Fruit fly (Drosophila melanogaster): ENCODE results near the gene CenG1A.

The CenG1A gene

DNA sequence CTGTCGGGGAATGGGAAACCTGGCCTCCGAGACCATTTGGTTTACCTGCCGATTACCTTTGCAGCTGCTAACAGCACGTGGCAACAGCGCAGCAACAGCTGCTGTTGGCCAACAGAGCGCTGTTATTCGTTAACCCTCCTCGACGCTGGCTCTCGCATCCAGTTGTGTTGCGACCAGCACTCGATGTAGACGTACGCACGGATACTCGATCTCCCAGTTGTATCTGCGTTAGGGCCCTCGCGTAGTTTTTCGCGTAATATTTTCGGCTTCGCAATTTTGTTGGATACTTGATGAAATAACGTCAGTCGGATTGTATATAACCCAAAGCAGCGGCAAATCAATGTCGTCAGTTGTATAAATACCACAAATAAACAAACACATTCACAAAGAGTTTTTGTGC is 43.4 kb downstream of the CenG1A start (continued):
- peak; percentile 56 for TF ChIP-seq CG12071 (GFP tag; optimal IDR thresholded peaks at IDR 0.05)
- TF ChIP-seq ftz-f1 (GFP tag; optimal IDR thresholded peaks at IDR 0.05), result peak; percentile 23
- TF ChIP-seq dimm (GFP tag; IDR thresholded peaks at IDR 0.05), result no peak
- TF ChIP-seq CG34224 (GFP tag; IDR thresholded peaks at IDR 0.05; ENCODE audit: partially characterized antibody), result peak; percentile 19; the same call in 1 of the 3 replicates
- TF ChIP-seq ato (GFP tag; IDR thresholded peaks at IDR 0.05; ENCODE audit: partially characterized antibody), result peak; percentile 75
- TF ChIP-seq pita (GFP tag; optimal IDR thresholded peaks at IDR 0.05), result no peak
- no peak for TF ChIP-seq CG17186 (GFP tag; optimal IDR thresholded peaks at IDR 0.05)
- TF ChIP-seq Ada2b (GFP tag; IDR thresholded peaks at IDR 0.05), result 0 out of 2 replicates have a peak, but pooled peaks have one; percentile 13
- TF ChIP-seq CG15269 (tag; optimal IDR thresholded peaks at IDR 0.05), result peak; percentile 21
- no peak for TF ChIP-seq CG9797 (GFP tag; optimal IDR thresholded peaks at IDR 0.05)
- peak; percentile 34 for TF ChIP-seq Dad (GFP tag; optimal IDR thresholded peaks at IDR 0.05)
- peak; percentile 3 for TF ChIP-seq kni (GFP tag; optimal IDR thresholded peaks at IDR 0.05)
- peak; percentile 50; the same call in 1 of the 2 replicates for TF ChIP-seq CG14441 (GFP tag; IDR thresholded peaks at IDR 0.05)
- peak; percentile 3 for TF ChIP-seq CG13424 (tag; optimal IDR thresholded peaks at IDR 0.05)
- TF ChIP-seq dpn (GFP tag; optimal IDR thresholded peaks at IDR 0.05), result peak in 1 of 2 experiments; percentile 10
- 0 out of 2 replicates have a peak, but pooled peaks have one; percentile 27 for TF ChIP-seq CG4360 (GFP tag; IDR thresholded peaks at IDR 0.05)
- 0 out of 2 replicates have a peak, but pooled peaks have one; percentile 18 for TF ChIP-seq CG32532 (GFP tag; IDR thresholded peaks at IDR 0.05)
- 0 out of 2 replicates have a peak, but pooled peaks have one; percentile 45 for TF ChIP-seq gsb (GFP tag; IDR thresholded peaks at IDR 0.05)
- no peak for TF ChIP-seq CG32767 (GFP tag; IDR thresholded peaks at IDR 0.05)
- peak; percentile 33 for TF ChIP-seq CG34376 (GFP tag; optimal IDR thresholded peaks at IDR 0.05)
- TF ChIP-seq Nf-YA (GFP tag; IDR thresholded peaks at IDR 0.05), result peak; percentile 38; the same call in 1 of the 2 replicates
- peak; percentile 25 for TF ChIP-seq CG13894 (tag; optimal IDR thresholded peaks at IDR 0.05)
- TF ChIP-seq CG15479 (GFP tag; optimal IDR thresholded peaks at IDR 0.05), result peak; percentile 3
- peak; percentile 27 for TF ChIP-seq CG2712 (tag; optimal IDR thresholded peaks at IDR 0.05)
- peak; percentile 52 for TF ChIP-seq CG4854 (GFP tag; optimal IDR thresholded peaks at IDR 0.05)
- TF ChIP-seq ci (GFP tag; IDR thresholded peaks at IDR 0.05), result peak; percentile 85
- TF ChIP-seq nerfin-1 (tag; optimal IDR thresholded peaks at IDR 0.05), result peak; percentile 18
- TF ChIP-seq so (GFP tag; IDR thresholded peaks at IDR 0.05), result peak; percentile 48; the same call in 1 of the 3 replicates
- no peak for TF ChIP-seq pan (optimal IDR thresholded peaks at IDR 0.05)
- peak in 1 of 2 experiments; percentile 51 for TF ChIP-seq pan (GFP tag; optimal IDR thresholded peaks at IDR 0.05 in 1 of 2, IDR thresholded peaks at IDR 0.05 in 1 of 2)
- TF ChIP-seq Jarid2 (GFP tag; optimal IDR thresholded peaks at IDR 0.05), result peak; percentile 99
- TF ChIP-seq CG8765 (GFP tag; IDR thresholded peaks at IDR 0.05), result no peak; the same call in 1 of the 2 replicates
- TF ChIP-seq ATbp (GFP tag; optimal IDR thresholded peaks at IDR 0.05), result no peak
- peak in 1 of 2 experiments; percentile 23 for TF ChIP-seq Trl (optimal IDR thresholded peaks at IDR 0.05)
- TF ChIP-seq Trl (GFP tag; optimal IDR thresholded peaks at IDR 0.05), result peak; percentile 34
- peak; percentile 22; the same call in 1 of the 2 replicates for TF ChIP-seq sens-2 (GFP tag; IDR thresholded peaks at IDR 0.05)
- TF ChIP-seq seq (GFP tag; IDR thresholded peaks at IDR 0.05), result peak; percentile 68; the same call in 1 of the 2 replicates
- peak; percentile 15 for TF ChIP-seq CG17829 (tag; optimal IDR thresholded peaks at IDR 0.05)
- peak; percentile 45; the same call in 1 of the 2 replicates for TF ChIP-seq CG13287 (GFP tag; IDR thresholded peaks at IDR 0.05; ENCODE audit: partially characterized antibody)
- TF ChIP-seq ranshi (GFP tag; IDR thresholded peaks at IDR 0.05), result no peak; the same call in 1 of the 2 replicates
- TF ChIP-seq stwl (tag; optimal IDR thresholded peaks at IDR 0.05), result peak; percentile 4
- TF ChIP-seq psq (GFP tag; optimal IDR thresholded peaks at IDR 0.05), result no peak
- no peak; the same call in 2 of the 3 replicates for TF ChIP-seq sr (GFP tag; IDR thresholded peaks at IDR 0.05)
- TF ChIP-seq tna (GFP tag; IDR thresholded peaks at IDR 0.05; ENCODE audit: partially characterized antibody), result peak; percentile 55; the same call in 1 of the 2 replicates
- peak; percentile 50 for TF ChIP-seq CG4707 (GFP tag; optimal IDR thresholded peaks at IDR 0.05)
- TF ChIP-seq HHEX (GFP tag; optimal IDR thresholded peaks at IDR 0.05), result peak; percentile 60
- peak; percentile 40; the same call in 1 of the 2 replicates for TF ChIP-seq CG17328 (GFP tag; IDR thresholded peaks at IDR 0.05)
- TF ChIP-seq jigr1 (GFP tag; IDR thresholded peaks at IDR 0.05), result no peak
- peak; percentile 88 for TF ChIP-seq CG42726 (GFP tag; IDR thresholded peaks at IDR 0.05; ENCODE audit: partially characterized antibody)
- peak; percentile 16; the same call in 1 of the 2 replicates for TF ChIP-seq CG3847 (GFP tag; IDR thresholded peaks at IDR 0.05)

Measured in whole organism, embryonic.